Worm (Caenorhabditis elegans): Measurements from ENCODE around the gene BE10.5.

The BE10.5 gene

DNA sequence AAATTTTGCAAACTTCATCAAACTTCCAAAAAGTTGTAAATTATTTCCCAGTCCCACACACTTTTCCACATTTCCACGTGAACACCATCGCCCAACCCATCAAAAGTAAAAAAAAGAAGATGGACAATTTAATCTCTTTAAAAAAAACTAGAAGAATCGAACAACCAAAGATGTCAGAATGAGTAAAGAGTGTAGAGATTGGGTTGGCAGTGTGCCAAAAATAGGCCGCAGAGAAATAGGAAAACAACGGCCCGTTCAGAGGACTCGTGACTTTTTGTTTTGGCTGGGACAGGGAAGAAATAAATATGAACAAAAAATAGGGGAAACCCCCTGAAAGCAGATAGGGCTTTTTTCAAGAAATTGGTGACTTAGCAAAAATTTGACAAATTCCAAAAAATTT lies 36.2 kb upstream of the BE10.5 start (continued):
- TF ChIP-seq daf-12 (tag; optimal IDR thresholded peaks at IDR 0.05) = no peak
- no peak for TF ChIP-seq R02D3.7 (tag; optimal IDR thresholded peaks at IDR 0.05)
- no peak for TF ChIP-seq F37D6.2 (tag; optimal IDR thresholded peaks at IDR 0.05)
- TF ChIP-seq set-16 (GFP tag; IDR thresholded peaks at IDR 0.05) = no peak
- no peak for TF ChIP-seq skn-1 (tag; optimal IDR thresholded peaks at IDR 0.05)
- TF ChIP-seq Y48G9A.11 (GFP tag; IDR thresholded peaks at IDR 0.05) = no peak
- no peak for TF ChIP-seq lim-7 (GFP tag; IDR thresholded peaks at IDR 0.05)
- no peak for TF ChIP-seq egl-43 (GFP tag; IDR thresholded peaks at IDR 0.05)
- TF ChIP-seq nhr-48 (tag; optimal IDR thresholded peaks at IDR 0.05) = peak; percentile 50
- TF ChIP-seq madf-9 (GFP tag; conservative IDR thresholded peaks at IDR 0.05) = no peak
- no peak for TF ChIP-seq dmd-8 (GFP tag; IDR thresholded peaks at IDR 0.05)
- no peak for TF ChIP-seq spr-3 (GFP tag; optimal IDR thresholded peaks at IDR 0.05)
- no peak for TF ChIP-seq nhr-237 (tag; optimal IDR thresholded peaks at IDR 0.05)
- TF ChIP-seq lin-1 (GFP tag; IDR thresholded peaks at IDR 0.05) = no peak
- TF ChIP-seq hif-1 (tag; optimal IDR thresholded peaks at IDR 0.05) = peak in 1 of 2 experiments; percentile 9
- no peak for TF ChIP-seq lin-38 (GFP tag; IDR thresholded peaks at IDR 0.05)
- no peak for TF ChIP-seq mes-2 (tag; optimal IDR thresholded peaks at IDR 0.05; ENCODE audit: poor library complexity, severe bottlenecking)
- no peak for TF ChIP-seq ceh-28 (tag; optimal IDR thresholded peaks at IDR 0.05)
- TF ChIP-seq hlh-30 (tag; optimal IDR thresholded peaks at IDR 0.05; ENCODE audit: insufficient read depth) = peak; percentile 75
- TF ChIP-seq aly-2 (tag; optimal IDR thresholded peaks at IDR 0.05) = no peak
- no peak for TF ChIP-seq fkh-10 (GFP tag; optimal IDR thresholded peaks at IDR 0.05)
- TF ChIP-seq F26F4.8 (GFP tag; conservative IDR thresholded peaks at IDR 0.05) = no peak
- no peak for TF ChIP-seq ceh-62 (tag; optimal IDR thresholded peaks at IDR 0.05)
- TF ChIP-seq lin-29 (GFP tag; IDR thresholded peaks at IDR 0.05) = no peak
- no peak for TF ChIP-seq unc-130 (GFP tag; optimal IDR thresholded peaks at IDR 0.05)
- TF ChIP-seq hmg-1.1 (GFP tag; IDR thresholded peaks at IDR 0.05) = no peak
- TF ChIP-seq attf-4 (tag; optimal IDR thresholded peaks at IDR 0.05) = no peak
- peak; percentile 48 to 82 for TF ChIP-seq mdl-1 (tag; optimal IDR thresholded peaks at IDR 0.05)
- TF ChIP-seq lin-39 (tag; optimal IDR thresholded peaks at IDR 0.05) = no peak
- no peak for TF ChIP-seq daf-16 (GFP tag; optimal IDR thresholded peaks at IDR 0.05)
- no peak for TF ChIP-seq daf-16 (tag; optimal IDR thresholded peaks at IDR 0.05)
- TF ChIP-seq nhr-111 (GFP tag; optimal IDR thresholded peaks at IDR 0.05) = no peak
- no peak for TF ChIP-seq dmd-9 (GFP tag; IDR thresholded peaks at IDR 0.05)
- no peak for TF ChIP-seq ztf-11 (tag; optimal IDR thresholded peaks at IDR 0.05)
- TF ChIP-seq unc-39 (tag; optimal IDR thresholded peaks at IDR 0.05) = no peak
- TF ChIP-seq ZK546.5 (tag; optimal IDR thresholded peaks at IDR 0.05) = no peak
- no peak for TF ChIP-seq daf-19 (GFP tag; conservative IDR thresholded peaks at IDR 0.05)
- TF ChIP-seq nhr-102 (tag; optimal IDR thresholded peaks at IDR 0.05) = no peak
- TF ChIP-seq nhr-25 (tag; optimal IDR thresholded peaks at IDR 0.05; ENCODE audit: borderline replicate concordance, insufficient read depth) = no peak
- no peak for TF ChIP-seq F10B5.3 (tag; optimal IDR thresholded peaks at IDR 0.05)
- TF ChIP-seq php-3 (GFP tag; IDR thresholded peaks at IDR 0.05) = no peak
- TF ChIP-seq pqm-1 (tag; optimal IDR thresholded peaks at IDR 0.05) = no peak
- TF ChIP-seq arid-1 (GFP tag; conservative IDR thresholded peaks at IDR 0.05) = no peak
- no peak for TF ChIP-seq lin-13 (GFP tag; optimal IDR thresholded peaks at IDR 0.05)
- TF ChIP-seq saeg-2 (GFP tag; IDR thresholded peaks at IDR 0.05) = no peak
- no peak for TF ChIP-seq snpc-4 (tag; optimal IDR thresholded peaks at IDR 0.05)
- TF ChIP-seq zip-11 (GFP tag; IDR thresholded peaks at IDR 0.05) = no peak
- peak in 1 of 2 experiments; percentile 48 for TF ChIP-seq lsy-2 (tag; optimal IDR thresholded peaks at IDR 0.05)
- TF ChIP-seq ceh-20 (GFP tag; IDR thresholded peaks at IDR 0.05) = 0 out of 2 replicates have a peak, but pooled peaks have one; percentile 44
- TF ChIP-seq fos-1 (tag; optimal IDR thresholded peaks at IDR 0.05) = no peak
- TF ChIP-seq F49E8.2 (tag; optimal IDR thresholded peaks at IDR 0.05; ENCODE audit: borderline replicate concordance) = no peak
- TF ChIP-seq nhr-77 (tag; optimal IDR thresholded peaks at IDR 0.05) = no peak
